Worm (Caenorhabditis elegans): Measurements from ENCODE around the gene inx-18.

- no peak for TF ChIP-seq sptf-1 (tag; optimal IDR thresholded peaks at IDR 0.05)
- no peak for TF ChIP-seq elt-3 (tag; optimal IDR thresholded peaks at IDR 0.05)
- TF ChIP-seq sox-4 (tag; optimal IDR thresholded peaks at IDR 0.05) = no peak
- no peak for TF ChIP-seq sup-37 (GFP tag; optimal IDR thresholded peaks at IDR 0.05)
- TF ChIP-seq jun-1 (tag; optimal IDR thresholded peaks at IDR 0.05) = no peak
- no peak for TF ChIP-seq elt-2 (tag; optimal IDR thresholded peaks at IDR 0.05)
- TF ChIP-seq lin-13 (GFP tag; optimal IDR thresholded peaks at IDR 0.05) = no peak
- no peak for TF ChIP-seq nhr-71 (tag; optimal IDR thresholded peaks at IDR 0.05)
- TF ChIP-seq ztf-4 (tag; optimal IDR thresholded peaks at IDR 0.05) = no peak
Observed at ce11 chrIV:603543-603942, 2.6 kb upstream of the inx-18 start, which contains the start of gene prmt-4.
